Worm (Caenorhabditis elegans): ENCODE measurements around the gene crp-1.

ce11 chrV:10503893-10504292, 25.5 kb downstream of the crp-1 start, which contains the start of gene C35A5.10:
- TF ChIP-seq egl-27 (tag; optimal IDR thresholded peaks at IDR 0.05) (no peak), elt-3 (tag; optimal IDR thresholded peaks at IDR 0.05) (no peak), snpc-4 (tag; optimal IDR thresholded peaks at IDR 0.05) (no peak), lin-39 (tag; optimal IDR thresholded peaks at IDR 0.05) (no peak), unc-62 (GFP tag; optimal IDR thresholded peaks at IDR 0.05) (no peak)

All from whole organism, L3 larva.